Fruit fly (Drosophila melanogaster) whole organism, embryonic: ENCODE measurements around the gene CG12069.
A peak's percentile ranks its signal among the peaks of the same experiment; 100 is the strongest.

Source experiments
- BtbVII ChIP-seq: fragments of 200-800 bp; sonication (Bioruptor generic); optimal IDR thresholded peaks from 3 replicates; lab custom pipeline; 2017; ENCODE audit warnings: missing biosample characterization, mild to moderate bottlenecking, missing genetic modification characterization
- CG10147 ChIP-seq: fragments of 200-800 bp; sonication (Bioruptor generic); optimal IDR thresholded peaks from 2 replicates; lab custom pipeline; 2019; ENCODE audit warnings: missing biosample characterization, mild to moderate bottlenecking, missing genetic modification characterization, moderate library complexity
- CG10209 ChIP-seq: fragments of 200-800 bp; sonication (Bioruptor generic); optimal IDR thresholded peaks from 3 replicates; lab custom pipeline; 2017; ENCODE audit warnings: missing biosample characterization, mild to moderate bottlenecking, missing genetic modification characterization, missing genetic modification reagents
- CG11504 ChIP-seq: fragments of 200-800 bp; sonication (Bioruptor generic); optimal IDR thresholded peaks from 3 replicates; lab custom pipeline; 2019; ENCODE audit warnings: missing biosample characterization, mild to moderate bottlenecking, missing genetic modification characterization, moderate library complexity
- CG13894 ChIP-seq: fragments of 200-800 bp; sonication (Bioruptor generic); optimal IDR thresholded peaks from 3 replicates; lab custom pipeline; 2018; ENCODE audit warnings: missing biosample characterization, mild to moderate bottlenecking, missing genetic modification characterization, moderate library complexity
- CG14441 ChIP-seq: fragments of 200-800 bp; sonication (Bioruptor generic); IDR thresholded peaks from 2 replicates; pipeline ENCODE4 v1.3.6; 2022; ENCODE audit warnings: missing biosample characterization, missing genetic modification characterization
- CG16815 ChIP-seq: fragments of 200-800 bp; sonication (Bioruptor generic); optimal IDR thresholded peaks from 3 replicates; lab custom pipeline; 2017; ENCODE audit warnings: missing biosample characterization, mild to moderate bottlenecking, missing genetic modification characterization
- CG2712 ChIP-seq: fragments of 200-800 bp; optimal IDR thresholded peaks from 3 replicates; lab custom pipeline; 2019; ENCODE audit warnings: missing biosample characterization, mild to moderate bottlenecking, missing genetic modification characterization, moderate library complexity
- CG30431 ChIP-seq: fragments of 200-800 bp; sonication (Bioruptor generic); optimal IDR thresholded peaks from 2 replicates; lab custom pipeline; 2017; ENCODE audit warnings: missing biosample characterization, missing genetic modification characterization
- CG32767 ChIP-seq: fragments of 200-800 bp; sonication (Bioruptor generic); IDR thresholded peaks from 2 replicates; pipeline ENCODE4 v1.3.6; 2022; ENCODE audit warnings: missing biosample characterization, missing genetic modification characterization
- CG3838 ChIP-seq: fragments of 200-800 bp; sonication (Bioruptor generic); optimal IDR thresholded peaks from 3 replicates; lab custom pipeline; 2016; ENCODE audit warnings: missing biosample characterization, missing genetic modification characterization
- CG4328 ChIP-seq: fragments of 200-800 bp; sonication (Bioruptor generic); optimal IDR thresholded peaks from 3 replicates; lab custom pipeline; 2017; ENCODE audit warnings: missing biosample characterization, missing genetic modification reagents, missing genetic modification characterization
- CG4820 ChIP-seq: fragments of 200-800 bp; sonication (Bioruptor generic); optimal IDR thresholded peaks from 3 replicates; lab custom pipeline; 2016; ENCODE audit warnings: missing biosample characterization, missing genetic modification characterization
- CG4854 ChIP-seq: fragments of 200-800 bp; sonication (Bioruptor generic); optimal IDR thresholded peaks from 2 replicates; lab custom pipeline; 2016; ENCODE audit warnings: missing biosample characterization, missing genetic modification characterization, inconsistent platforms
- CG6813 ChIP-seq: fragments of 200-800 bp; sonication (Bioruptor generic); optimal IDR thresholded peaks from 2 replicates; lab custom pipeline; 2017; ENCODE audit warnings: missing biosample characterization, missing genetic modification characterization, mild to moderate bottlenecking, moderate library complexity, missing genetic modification reagents
- CG7928 ChIP-seq: fragments of 200-800 bp; sonication (Bioruptor generic); optimal IDR thresholded peaks from 2 replicates; lab custom pipeline; 2017; ENCODE audit warnings: missing biosample characterization, mild to moderate bottlenecking, missing genetic modification characterization
- CG8478 ChIP-seq: fragments of >200 bp; optimal IDR thresholded peaks from 2 replicates; lab custom pipeline; 2018
- CoRest ChIP-seq: fragments of 200-800 bp; sonication (Bioruptor generic); optimal IDR thresholded peaks from 3 replicates; lab custom pipeline; 2018; ENCODE audit warnings: missing biosample characterization, mild to moderate bottlenecking, missing genetic modification characterization, moderate library complexity
- D19B ChIP-seq: fragments of 200-800 bp; sonication (Bioruptor generic); optimal IDR thresholded peaks from 2 replicates; lab custom pipeline; 2017; ENCODE audit warnings: missing biosample characterization, mild to moderate bottlenecking, missing genetic modification characterization
- Dfd ChIP-seq, 2 experiments: fragments of >200 bp; optimal IDR thresholded peaks; 2 replicates each; lab custom pipeline; 2017; ENCODE audit warnings: missing biosample characterization in 2 of 2, missing genetic modification characterization in 2 of 2
- Doc3 ChIP-seq: fragments of 200-800 bp; sonication (Bioruptor generic); IDR thresholded peaks from 3 replicates; pipeline ENCODE4 v1.3.6; 2022; ENCODE audit warnings: missing biosample characterization, missing genetic modification characterization; ENCODE audit not compliant: partially characterized antibody
- Dp ChIP-seq: fragments of 200-800 bp; sonication (Bioruptor generic); optimal IDR thresholded peaks from 2 replicates; lab custom pipeline; 2018; ENCODE audit warnings: missing biosample characterization, mild to moderate bottlenecking, missing genetic modification characterization, moderate library complexity
- Gsc ChIP-seq: fragments of 200-800 bp; sonication (Bioruptor generic); IDR thresholded peaks from 2 replicates; pipeline ENCODE4 v1.3.6; 2022; ENCODE audit warnings: missing biosample characterization, missing genetic modification characterization
- H15 ChIP-seq: fragments of 200-800 bp; sonication (Bioruptor generic); IDR thresholded peaks from 3 replicates; pipeline ENCODE4 v1.3.6; 2022; ENCODE audit warnings: missing biosample characterization, missing genetic modification characterization
- Hr51 ChIP-seq, 2 experiments: fragments of 200-800 bp; sonication (Bioruptor generic); optimal IDR thresholded peaks; 2 replicates in 1 of 2; 3 replicates in 1 of 2; lab custom pipeline; 2016 to 2018; ENCODE audit warnings: missing biosample characterization in 2 of 2, missing genetic modification characterization in 2 of 2, mild to moderate bottlenecking in 1 of 2, moderate library complexity in 1 of 2
- Mes4 ChIP-seq: fragments of 200-800 bp; sonication (Bioruptor generic); optimal IDR thresholded peaks from 2 replicates; lab custom pipeline; 2016; ENCODE audit warnings: missing biosample characterization, missing genetic modification characterization
- Mrtf ChIP-seq: fragments of 200-800 bp; sonication (Bioruptor generic); IDR thresholded peaks from 3 replicates; pipeline ENCODE4 v1.3.6; 2022; ENCODE audit warnings: missing biosample characterization, missing genetic modification characterization
- NC2α ChIP-seq: fragments of 200-800 bp; sonication (Bioruptor generic); optimal IDR thresholded peaks from 2 replicates; lab custom pipeline; 2016; ENCODE audit warnings: missing biosample characterization, missing genetic modification characterization
- NFAT ChIP-seq: fragments of 200-800 bp; sonication (Bioruptor generic); IDR thresholded peaks from 2 replicates; pipeline ENCODE4 v1.3.6; 2022; ENCODE audit warnings: missing biosample characterization, missing genetic modification characterization
- Side ChIP-seq: fragments of 200-800 bp; sonication (Bioruptor generic); optimal IDR thresholded peaks from 2 replicates; lab custom pipeline; 2016; ENCODE audit warnings: missing biosample characterization, missing genetic modification characterization
- Sin3A ChIP-seq: fragments of >200 bp; optimal IDR thresholded peaks from 2 replicates; lab custom pipeline; 2018
- ac ChIP-seq: fragments of 200-800 bp; sonication (Bioruptor generic); optimal IDR thresholded peaks from 3 replicates; lab custom pipeline; 2017; ENCODE audit warnings: missing biosample characterization, mild to moderate bottlenecking, missing genetic modification characterization
- al ChIP-seq: fragments of 200-800 bp; sonication (Bioruptor generic); IDR thresholded peaks from 2 replicates; pipeline ENCODE4 v1.3.6; 2022; ENCODE audit warnings: missing biosample characterization, missing genetic modification characterization
- cato ChIP-seq: fragments of 200-800 bp; sonication (Bioruptor generic); optimal IDR thresholded peaks from 2 replicates; lab custom pipeline; 2016; ENCODE audit warnings: missing biosample characterization, missing genetic modification characterization, borderline replicate concordance
- gcm2 ChIP-seq: fragments of 200-800 bp; sonication (Bioruptor generic); optimal IDR thresholded peaks from 2 replicates; lab custom pipeline; 2016; ENCODE audit warnings: missing biosample characterization, missing genetic modification characterization
- gsb-n ChIP-seq: fragments of 200-800 bp; sonication (Bioruptor generic); optimal IDR thresholded peaks from 3 replicates; lab custom pipeline; 2018; ENCODE audit warnings: missing biosample characterization, mild to moderate bottlenecking, missing genetic modification characterization
- hbn ChIP-seq: fragments of 200-800 bp; sonication (Bioruptor generic); IDR thresholded peaks from 2 replicates; pipeline ENCODE4 v1.3.6; 2022; ENCODE audit warnings: missing biosample characterization, missing genetic modification characterization; ENCODE audit not compliant: partially characterized antibody
- inv ChIP-seq: fragments of 200-800 bp; sonication (Bioruptor generic); IDR thresholded peaks from 2 replicates; pipeline ENCODE4 v1.3.6; 2022; ENCODE audit warnings: missing biosample characterization, missing genetic modification characterization; ENCODE audit not compliant: partially characterized antibody
- ken ChIP-seq: fragments of 200-800 bp; sonication (Bioruptor generic); IDR thresholded peaks from 3 replicates; pipeline ENCODE4 v1.3.6; 2022; ENCODE audit warnings: missing biosample characterization, missing genetic modification characterization
- lmd ChIP-seq: fragments of 200-800 bp; sonication (Bioruptor generic); IDR thresholded peaks from 2 replicates; pipeline ENCODE4 v1.3.6; 2022; ENCODE audit warnings: missing biosample characterization, missing genetic modification characterization
- maf-S ChIP-seq: fragments of 200-800 bp; sonication (Bioruptor generic); optimal IDR thresholded peaks from 2 replicates; lab custom pipeline; 2016; ENCODE audit warnings: missing biosample characterization, missing genetic modification characterization
- nmo ChIP-seq: fragments of 200-800 bp; sonication (Bioruptor generic); optimal IDR thresholded peaks from 2 replicates; lab custom pipeline; 2018; ENCODE audit warnings: missing biosample characterization, mild to moderate bottlenecking, missing genetic modification characterization, moderate library complexity
- pan ChIP-seq, 4 experiments: fragments of >200 bp in 3 of 4; fragments of 200-800 bp in 1 of 4; sonication (Bioruptor generic) in 1 of 4; optimal IDR thresholded peaks in 3 of 4; IDR thresholded peaks in 1 of 4; 2 replicates each; pipeline versions ENCODE4 v1.3.6 to Lab custom; 2017 to 2022; ENCODE audit warnings: missing biosample characterization in 2 of 4, missing genetic modification characterization in 2 of 4, mixed read lengths in 1 of 4
- psq ChIP-seq: fragments of 200-800 bp; sonication (Bioruptor generic); optimal IDR thresholded peaks from 2 replicates; lab custom pipeline; 2017; ENCODE audit warnings: missing biosample characterization, missing genetic modification characterization
- ranshi ChIP-seq: fragments of 200-800 bp; sonication (Bioruptor generic); IDR thresholded peaks from 2 replicates; pipeline ENCODE4 v1.3.6; 2022; ENCODE audit warnings: missing biosample characterization, missing genetic modification characterization
- ro ChIP-seq: fragments of 200-800 bp; sonication (Bioruptor generic); IDR thresholded peaks from 2 replicates; pipeline ENCODE4 v1.3.6; 2022; ENCODE audit warnings: missing biosample characterization, missing genetic modification characterization
- sima ChIP-seq: fragments of 200-800 bp; sonication (Bioruptor generic); optimal IDR thresholded peaks from 2 replicates; lab custom pipeline; 2016; ENCODE audit warnings: missing biosample characterization, missing genetic modification characterization
- tgo ChIP-seq: fragments of 200-800 bp; sonication (Bioruptor generic); IDR thresholded peaks from 3 replicates; pipeline ENCODE4 v1.3.6; 2022; ENCODE audit warnings: missing biosample characterization, missing genetic modification characterization
- tin ChIP-seq: fragments of 200-800 bp; sonication (Bioruptor generic); optimal IDR thresholded peaks from 3 replicates; lab custom pipeline; 2016; ENCODE audit warnings: missing biosample characterization, missing genetic modification characterization
- tna ChIP-seq: fragments of 200-800 bp; sonication (Bioruptor generic); IDR thresholded peaks from 2 replicates; pipeline ENCODE4 v1.3.6; 2022; ENCODE audit warnings: missing biosample characterization, missing genetic modification characterization; ENCODE audit not compliant: partially characterized antibody
- ttk ChIP-seq: fragments of 200-800 bp; sonication (Bioruptor generic); IDR thresholded peaks from 2 replicates; pipeline ENCODE4 v2.1.2; 2022; ENCODE audit warnings: missing biosample characterization, missing genetic modification characterization
- vfl ChIP-seq: fragments of 200-800 bp; sonication (Bioruptor generic); optimal IDR thresholded peaks from 2 replicates; lab custom pipeline; 2016; ENCODE audit warnings: missing biosample characterization, missing genetic modification characterization

Gene CG12069

dm6 chr3R:30729013-30729412 lies 33.7 kb upstream of the CG12069 start (continued):
- TF ChIP-seq tgo (GFP tag; lab: Robert Waterston, UW) (no peak), pan (optimal IDR thresholded peaks at IDR 0.05; lab: Kevin White, UChicago) (no peak), pan (GFP tag; optimal IDR thresholded peaks at IDR 0.05 in 1 of 2, IDR thresholded peaks at IDR 0.05 in 1 of 2) (peak in 1 of 2 experiments; percentile 11), Doc3 (GFP tag; lab: Robert Waterston, UW) (no peak), Hr51 (GFP tag; optimal IDR thresholded peaks at IDR 0.05; lab: Kevin White, UChicago) (peak in 1 of 2 experiments; percentile 21), CG11504 (tag; lab: Kevin White, UChicago) (peak; percentile 26), CG14441 (peak; percentile 48; the same call in 1 of the 2 replicates), gcm2 (no peak), tna (GFP tag; lab: Robert Waterston, UW) (no peak), CG6813 (GFP tag; lab: Kevin White, UChicago) (no peak), CoRest (tag; lab: Kevin White, UChicago) (no peak), ken (GFP tag; lab: Robert Waterston, UW) (no peak), Side (GFP tag; lab: Kevin White, UChicago) (no peak), CG3838 (GFP tag; lab: Kevin White, UChicago) (no peak), Dp (GFP tag; lab: Kevin White, UChicago) (no peak), CG30431 (GFP tag; lab: Kevin White, UChicago) (no peak), vfl (no peak), hbn (GFP tag; lab: Robert Waterston, UW) (no peak), Sin3A (lab: Kevin White, UChicago) (no peak), CG32767 (GFP tag; lab: Robert Waterston, UW) (no peak), maf-S (GFP tag; lab: Kevin White, UChicago) (no peak), CG10209 (GFP tag; lab: Kevin White, UChicago) (no peak), tin (GFP tag; lab: Kevin White, UChicago) (no peak), CG10147 (GFP tag; lab: Kevin White, UChicago) (no peak), lmd (peak; percentile 22; the same call in 1 of the 2 replicates), H15 (GFP tag; lab: Robert Waterston, UW) (no peak), ro (no peak), CG4328 (GFP tag; lab: Kevin White, UChicago) (no peak), NC2α (GFP tag; lab: Kevin White, UChicago) (no peak), CG2712 (tag; lab: Kevin White, UChicago) (peak; percentile 14), CG4820 (GFP tag; lab: Kevin White, UChicago) (no peak), inv (GFP tag; lab: Robert Waterston, UW) (no peak), ac (GFP tag; lab: Kevin White, UChicago) (no peak), al (GFP tag; lab: Robert Waterston, UW) (no peak), CG7928 (no peak), ttk (0 out of 2 replicates have a peak, but pooled peaks have one; percentile 32), cato (GFP tag; lab: Kevin White, UChicago) (no peak), nmo (no peak), CG4854 (GFP tag; lab: Kevin White, UChicago) (no peak), D19B (GFP tag; lab: Kevin White, UChicago) (no peak), CG16815 (GFP tag; lab: Kevin White, UChicago) (no peak), CG8478 (lab: Kevin White, UChicago) (no peak), NFAT (GFP tag; lab: Robert Waterston, UW) (no peak), BtbVII (GFP tag; lab: Kevin White, UChicago) (no peak), CG13894 (tag; lab: Kevin White, UChicago) (no peak), ranshi (GFP tag; lab: Robert Waterston, UW) (no peak), Gsc (GFP tag; lab: Robert Waterston, UW) (no peak), sima (no peak), Mrtf (GFP tag; lab: Robert Waterston, UW) (no peak), Mes4 (GFP tag; lab: Kevin White, UChicago) (no peak), Dfd (GFP tag; optimal IDR thresholded peaks at IDR 0.05; lab: Kevin White, UChicago) (no peak), gsb-n (tag; lab: Kevin White, UChicago) (no peak), psq (GFP tag; lab: Kevin White, UChicago) (no peak)
